ENCODE assay signal across 5 fruit fly cellular contexts in the genomic region with DNA sequence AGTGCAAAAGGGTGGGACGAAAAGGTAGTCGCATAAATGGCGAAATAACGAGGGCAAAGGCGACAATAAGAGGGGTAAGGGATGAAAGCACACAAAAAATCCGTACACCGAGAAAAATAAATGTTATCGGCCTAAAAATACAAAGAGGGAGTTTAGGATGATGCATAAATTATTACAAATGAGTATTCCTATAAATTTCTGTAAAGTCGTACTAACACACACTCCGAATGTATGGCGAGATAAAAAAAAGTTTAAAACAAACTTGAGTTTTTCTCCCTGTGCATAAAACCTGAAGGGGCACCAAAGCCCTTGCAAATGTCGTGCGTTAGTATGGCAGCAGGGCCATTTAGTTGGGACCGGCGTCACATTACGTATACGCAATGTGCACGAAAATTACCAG.
TF ChIP-seq lines count a peak whose summit lies in the region.

No protein-coding gene starts in this region.

- TF ChIP-seq CTCF in whole organism, embryonic (GFP tag; optimal IDR thresholded peaks at IDR 0.05; lab: Kevin White, UChicago): no peak

TF ChIP-seq in whole organism, adult, 20 proteins besides CTCF, POLR2A, EP300 and RAD21:
- TF ChIP-seq Clk (GFP tag; optimal IDR thresholded peaks at IDR 0.05; lab: Kevin White, UChicago) (peak; percentile 0), Hr96 (GFP tag; optimal IDR thresholded peaks at IDR 0.05; lab: Kevin White, UChicago) (peak; percentile 19), ovo (GFP tag; optimal IDR thresholded peaks at IDR 0.05; lab: Kevin White, UChicago) (no peak), CG7101 (tag; optimal IDR thresholded peaks at IDR 0.05; lab: Kevin White, UChicago) (no peak), toe (GFP tag; optimal IDR thresholded peaks at IDR 0.05; lab: Kevin White, UChicago) (no peak), pad (GFP tag; optimal IDR thresholded peaks at IDR 0.05; lab: Kevin White, UChicago) (no peak)
TF ChIP-seq in whole organism, adult: peak in this region for 2.

TF ChIP-seq in whole organism, embryonic, 481 proteins besides CTCF, POLR2A, EP300 and RAD21 (continues in another document):
- TF ChIP-seq CG6683 (GFP tag; optimal IDR thresholded peaks at IDR 0.05; lab: Kevin White, UChicago) (no peak), Ravus (GFP tag; IDR thresholded peaks at IDR 0.05; lab: Robert Waterston, UW) (peak; percentile 12; the same call in 1 of the 2 replicates), CG34376 (GFP tag; optimal IDR thresholded peaks at IDR 0.05; lab: Kevin White, UChicago) (peak; percentile 38), toy (GFP tag; IDR thresholded peaks at IDR 0.05; lab: Robert Waterston, UW) (no peak), zfh1 (GFP tag; IDR thresholded peaks at IDR 0.05; lab: Robert Waterston, UW) (no peak), inv (GFP tag; IDR thresholded peaks at IDR 0.05; lab: Robert Waterston, UW; ENCODE audit: partially characterized antibody) (no peak), kay (GFP tag; optimal IDR thresholded peaks at IDR 0.05; lab: Kevin White, UChicago) (no peak), sc (optimal IDR thresholded peaks at IDR 0.05; lab: Kevin White, UChicago) (no peak), sc (GFP tag; optimal IDR thresholded peaks at IDR 0.05; lab: Kevin White, UChicago) (no peak), seq (GFP tag; IDR thresholded peaks at IDR 0.05; lab: Robert Waterston, UW) (0 out of 2 replicates have a peak, but pooled peaks have one; percentile 14), CG9215 (GFP tag; IDR thresholded peaks at IDR 0.05; lab: Robert Waterston, UW) (no peak; the same call in 1 of the 2 replicates), slp2 (GFP tag; optimal IDR thresholded peaks at IDR 0.05; lab: Kevin White, UChicago) (no peak), NC2β (GFP tag; optimal IDR thresholded peaks at IDR 0.05; lab: Kevin White, UChicago) (no peak), pho (GFP tag; optimal IDR thresholded peaks at IDR 0.05; lab: Kevin White, UChicago) (no peak), cato (GFP tag; optimal IDR thresholded peaks at IDR 0.05; lab: Kevin White, UChicago; ENCODE audit: borderline replicate concordance) (no peak), CG11560 (tag; IDR thresholded peaks at IDR 0.05; lab: Robert Waterston, UW) (no peak), croc (GFP tag; conservative IDR thresholded peaks at IDR 0.05; lab: Robert Waterston, UW) (peak; percentile 27; the same call in 1 of the 3 replicates), CG8089 (GFP tag; optimal IDR thresholded peaks at IDR 0.05; lab: Kevin White, UChicago) (no peak), tio (GFP tag; optimal IDR thresholded peaks at IDR 0.05; lab: Kevin White, UChicago) (no peak)

TF ChIP-seq in whole organism, prepupa, 60 proteins besides CTCF, POLR2A, EP300 and RAD21 (continues in another document):
- TF ChIP-seq CG7368 (GFP tag; optimal IDR thresholded peaks at IDR 0.05; lab: Kevin White, UChicago) (no peak), CG6808 (GFP tag; optimal IDR thresholded peaks at IDR 0.05; lab: Kevin White, UChicago) (no peak), CG34406 (GFP tag; optimal IDR thresholded peaks at IDR 0.05; lab: Kevin White, UChicago) (no peak), cyc (GFP tag; optimal IDR thresholded peaks at IDR 0.05; lab: Kevin White, UChicago) (peak; percentile 26), achi (GFP tag; optimal IDR thresholded peaks at IDR 0.05; lab: Kevin White, UChicago) (no peak), CG11902 (GFP tag; optimal IDR thresholded peaks at IDR 0.05; lab: Kevin White, UChicago) (peak; percentile 8), Smox (GFP tag; optimal IDR thresholded peaks at IDR 0.05; lab: Kevin White, UChicago) (no peak), Eip75B (GFP tag; optimal IDR thresholded peaks at IDR 0.05; lab: Kevin White, UChicago) (no peak), CG4318 (GFP tag; optimal IDR thresholded peaks at IDR 0.05; lab: Kevin White, UChicago) (no peak), dsx (GFP tag; optimal IDR thresholded peaks at IDR 0.05; lab: Kevin White, UChicago; ENCODE audit: poor library complexity, severe bottlenecking) (no peak), CG11294 (GFP tag; IDR thresholded peaks at IDR 0.05; lab: Robert Waterston, UW) (no peak; the same call in 1 of the 2 replicates), CG10669 (GFP tag; optimal IDR thresholded peaks at IDR 0.05; lab: Kevin White, UChicago) (peak; percentile 22), eg (GFP tag; IDR thresholded peaks at IDR 0.05; lab: Robert Waterston, UW) (0 out of 3 replicates have a peak, but pooled peaks have one; percentile 36), fd59A (GFP tag; optimal IDR thresholded peaks at IDR 0.05; lab: Kevin White, UChicago) (no peak), net (GFP tag; optimal IDR thresholded peaks at IDR 0.05; lab: Kevin White, UChicago) (no peak), Sox15 (GFP tag; optimal IDR thresholded peaks at IDR 0.05; lab: Kevin White, UChicago) (no peak), pdm3 (GFP tag; optimal IDR thresholded peaks at IDR 0.05; lab: Kevin White, UChicago) (peak; percentile 0), CG6792 (GFP tag; optimal IDR thresholded peaks at IDR 0.05; lab: Kevin White, UChicago) (no peak), CG3919 (GFP tag; optimal IDR thresholded peaks at IDR 0.05; lab: Kevin White, UChicago) (peak; percentile 34), Ets96B (tag; optimal IDR thresholded peaks at IDR 0.05; lab: Kevin White, UChicago) (no peak), Gug (GFP tag; IDR thresholded peaks at IDR 0.05; lab: Robert Waterston, UW) (no peak)

TF ChIP-seq in whole organism, pupa, 21 proteins besides CTCF, POLR2A, EP300 and RAD21:
- TF ChIP-seq CG4496 (GFP tag; IDR thresholded peaks at IDR 0.05; lab: Robert Waterston, UW): no peak; the same call in 2 of the 3 replicates
- no peak for TF ChIP-seq Snoo (tag; optimal IDR thresholded peaks at IDR 0.05; lab: Kevin White, UChicago)
- TF ChIP-seq CG8159 (tag; optimal IDR thresholded peaks at IDR 0.05; lab: Kevin White, UChicago): peak; percentile 34
- no peak for TF ChIP-seq rn (GFP tag; IDR thresholded peaks at IDR 0.05; lab: Robert Waterston, UW)
- no peak for TF ChIP-seq CG12605 (GFP tag; IDR thresholded peaks at IDR 0.05; lab: Robert Waterston, UW)
- TF ChIP-seq CG14655 (GFP tag; optimal IDR thresholded peaks at IDR 0.05; lab: Kevin White, UChicago): peak; percentile 30
- TF ChIP-seq CG32121 (GFP tag; IDR thresholded peaks at IDR 0.05; lab: Robert Waterston, UW): no peak
- TF ChIP-seq EcR (GFP tag; optimal IDR thresholded peaks at IDR 0.05; lab: Kevin White, UChicago): no peak
- TF ChIP-seq D1 (tag; optimal IDR thresholded peaks at IDR 0.05; lab: Kevin White, UChicago): no peak
- TF ChIP-seq CG15710 (tag; optimal IDR thresholded peaks at IDR 0.05; lab: Kevin White, UChicago): no peak

TF ChIP-seq in whole organism, wandering third instar larva, 38 proteins besides CTCF, POLR2A, EP300 and RAD21:
- TF ChIP-seq usp (GFP tag; optimal IDR thresholded peaks at IDR 0.05; lab: Kevin White, UChicago): no peak
- TF ChIP-seq GATAd (GFP tag; optimal IDR thresholded peaks at IDR 0.05; lab: Kevin White, UChicago): no peak
- TF ChIP-seq pan (optimal IDR thresholded peaks at IDR 0.05; lab: Kevin White, UChicago): no peak
- TF ChIP-seq h (GFP tag; optimal IDR thresholded peaks at IDR 0.05; lab: Kevin White, UChicago): peak; percentile 14
- no peak for TF ChIP-seq br (GFP tag; optimal IDR thresholded peaks at IDR 0.05; lab: Kevin White, UChicago)
- TF ChIP-seq brk (GFP tag; optimal IDR thresholded peaks at IDR 0.05; lab: Kevin White, UChicago): no peak
- peak; percentile 16 for TF ChIP-seq fru (GFP tag; optimal IDR thresholded peaks at IDR 0.05; lab: Kevin White, UChicago)
- no peak for TF ChIP-seq Mio (GFP tag; optimal IDR thresholded peaks at IDR 0.05; lab: Kevin White, UChicago)
- TF ChIP-seq dl (GFP tag; optimal IDR thresholded peaks at IDR 0.05; lab: Kevin White, UChicago; ENCODE audit: insufficient read depth in 1 of 2, partially characterized antibody in 2 of 2): no peak
- TF ChIP-seq Sp1 (GFP tag; optimal IDR thresholded peaks at IDR 0.05; lab: Kevin White, UChicago): no peak
